Fruit fly (Drosophila melanogaster): Measurements from ENCODE around the gene CG2004.

Gene CG2004

dm6 chrX:8677434-8677833 is 37.3 kb downstream of the CG2004 start (continued):
- TF ChIP-seq CG7745 (tag; optimal IDR thresholded peaks at IDR 0.05) (no peak), Spps (tag; optimal IDR thresholded peaks at IDR 0.05) (no peak), HLHmδ (GFP tag; optimal IDR thresholded peaks at IDR 0.05) (no peak), D19A (tag; optimal IDR thresholded peaks at IDR 0.05) (peak; percentile 41), CG2678 (tag; optimal IDR thresholded peaks at IDR 0.05) (peak; percentile 85), Side (GFP tag; optimal IDR thresholded peaks at IDR 0.05) (peak; percentile 77), bbx (GFP tag; IDR thresholded peaks at IDR 0.05; ENCODE audit: partially characterized antibody) (no peak), ara (GFP tag; IDR thresholded peaks at IDR 0.05) (no peak), Doc2 (GFP tag; IDR thresholded peaks at IDR 0.05) (no peak), Nf-YB (GFP tag; optimal IDR thresholded peaks at IDR 0.05) (no peak), bcd (GFP tag; optimal IDR thresholded peaks at IDR 0.05) (no peak), repo (GFP tag; optimal IDR thresholded peaks at IDR 0.05) (no peak), CG10959 (GFP tag; IDR thresholded peaks at IDR 0.05) (no peak), dimm (GFP tag; IDR thresholded peaks at IDR 0.05) (peak; percentile 75), wor (GFP tag; IDR thresholded peaks at IDR 0.05) (no peak), NfI (GFP tag; optimal IDR thresholded peaks at IDR 0.05) (no peak), CG4424 (GFP tag; optimal IDR thresholded peaks at IDR 0.05) (no peak), CG4707 (GFP tag; optimal IDR thresholded peaks at IDR 0.05) (no peak), pb (GFP tag; optimal IDR thresholded peaks at IDR 0.05) (peak; percentile 24), CG4360 (GFP tag; IDR thresholded peaks at IDR 0.05) (no peak), Fer2 (tag; optimal IDR thresholded peaks at IDR 0.05) (no peak), CG10979 (tag; optimal IDR thresholded peaks at IDR 0.05) (peak; percentile 4), klu (GFP tag; IDR thresholded peaks at IDR 0.05) (no peak), trh (GFP tag; optimal IDR thresholded peaks at IDR 0.05) (peak; percentile 61), CG13894 (tag; optimal IDR thresholded peaks at IDR 0.05) (no peak), ase (GFP tag; IDR thresholded peaks at IDR 0.05) (peak; percentile 85), Blimp-1 (GFP tag; optimal IDR thresholded peaks at IDR 0.05) (no peak), stc (GFP tag; IDR thresholded peaks at IDR 0.05) (no peak), eve (GFP tag; optimal IDR thresholded peaks at IDR 0.05) (no peak), Hsf (GFP tag; optimal IDR thresholded peaks at IDR 0.05) (no peak), pum (GFP tag; optimal IDR thresholded peaks at IDR 0.05) (peak; percentile 79), CG11504 (tag; optimal IDR thresholded peaks at IDR 0.05) (peak; percentile 94), CG10321 (GFP tag; IDR thresholded peaks at IDR 0.05) (no peak), HHEX (GFP tag; optimal IDR thresholded peaks at IDR 0.05) (no peak), Drgx (GFP tag; IDR thresholded peaks at IDR 0.05) (peak; percentile 67), CG7839 (tag; optimal IDR thresholded peaks at IDR 0.05) (peak; percentile 80), CG1647 (GFP tag; optimal IDR thresholded peaks at IDR 0.05) (no peak), CG31224 (GFP tag; IDR thresholded peaks at IDR 0.05) (no peak), Stat92E (GFP tag; optimal IDR thresholded peaks at IDR 0.05) (no peak), CG13775 (GFP tag; optimal IDR thresholded peaks at IDR 0.05) (no peak), Dad (GFP tag; optimal IDR thresholded peaks at IDR 0.05) (peak; percentile 74), CG8478 (optimal IDR thresholded peaks at IDR 0.05) (no peak), hb (GFP tag; IDR thresholded peaks at IDR 0.05; ENCODE audit: partially characterized antibody) (no peak), CG11723 (GFP tag; optimal IDR thresholded peaks at IDR 0.05) (no peak), ham (GFP tag; IDR thresholded peaks at IDR 0.05) (no peak), E2f1 (GFP tag; IDR thresholded peaks at IDR 0.05) (no peak), CG14667 (GFP tag; IDR thresholded peaks at IDR 0.05) (peak; percentile 69), CG12219 (GFP tag; optimal IDR thresholded peaks at IDR 0.05) (no peak), Ets97D (GFP tag; optimal IDR thresholded peaks at IDR 0.05) (peak; percentile 50), sob (GFP tag; IDR thresholded peaks at IDR 0.05) (no peak), HmgZ (tag; optimal IDR thresholded peaks at IDR 0.05) (no peak), Jarid2 (GFP tag; optimal IDR thresholded peaks at IDR 0.05) (no peak)

All from whole organism, embryonic.